Fruit fly (Drosophila melanogaster) whole organism, embryonic: ENCODE measurements around the gene PGAP2.
A peak's percentile ranks its signal among the peaks of the same experiment; 100 is the strongest.

Source experiments
- ATbp ChIP-seq: fragments of 200-800 bp; sonication (Bioruptor generic); optimal IDR thresholded peaks from 2 replicates; lab custom pipeline; 2017; ENCODE audit warnings: missing biosample characterization, mild to moderate bottlenecking, missing genetic modification characterization, missing genetic modification reagents
- CG10431 ChIP-seq: fragments of 200-800 bp; sonication (Bioruptor generic); optimal IDR thresholded peaks from 3 replicates; lab custom pipeline; 2018; ENCODE audit warnings: missing biosample characterization, mild to moderate bottlenecking, missing genetic modification characterization
- CG11398 ChIP-seq: fragments of 200-800 bp; sonication (Bioruptor generic); optimal IDR thresholded peaks from 2 replicates; lab custom pipeline; 2016; ENCODE audit warnings: missing biosample characterization, missing genetic modification characterization
- CG12155 ChIP-seq: fragments of 200-800 bp; sonication (Bioruptor generic); optimal IDR thresholded peaks from 3 replicates; lab custom pipeline; 2016; ENCODE audit warnings: missing biosample characterization, missing genetic modification characterization
- CG13296 ChIP-seq: fragments of 200-800 bp; sonication (Bioruptor generic); optimal IDR thresholded peaks from 3 replicates; lab custom pipeline; 2018; ENCODE audit warnings: missing biosample characterization, mild to moderate bottlenecking, missing genetic modification characterization
- CG16815 ChIP-seq: fragments of 200-800 bp; sonication (Bioruptor generic); optimal IDR thresholded peaks from 3 replicates; lab custom pipeline; 2017; ENCODE audit warnings: missing biosample characterization, mild to moderate bottlenecking, missing genetic modification characterization
- CG16863 ChIP-seq: fragments of 200-800 bp; sonication (Bioruptor generic); optimal IDR thresholded peaks from 3 replicates; lab custom pipeline; 2016; ENCODE audit warnings: missing biosample characterization, missing genetic modification characterization
- CG17186 ChIP-seq: fragments of 200-800 bp; sonication (Bioruptor generic); optimal IDR thresholded peaks from 3 replicates; lab custom pipeline; 2017; ENCODE audit warnings: missing biosample characterization, missing genetic modification reagents, missing genetic modification characterization
- CG17328 ChIP-seq: fragments of 200-800 bp; sonication (Bioruptor generic); IDR thresholded peaks from 2 replicates; pipeline ENCODE4 v1.3.6; 2022; ENCODE audit warnings: missing biosample characterization, missing genetic modification characterization
- CG17568 ChIP-seq: fragments of 200-800 bp; sonication (Bioruptor generic); optimal IDR thresholded peaks from 2 replicates; lab custom pipeline; 2018; ENCODE audit warnings: missing biosample characterization, mild to moderate bottlenecking, missing genetic modification characterization, moderate library complexity
- CG17829 ChIP-seq: fragments of 200-800 bp; optimal IDR thresholded peaks from 2 replicates; lab custom pipeline; 2019; ENCODE audit warnings: missing biosample characterization, mild to moderate bottlenecking, missing genetic modification characterization, moderate library complexity
- CG18619 ChIP-seq: fragments of 200-800 bp; sonication (Bioruptor generic); optimal IDR thresholded peaks from 3 replicates; lab custom pipeline; 2017; ENCODE audit warnings: missing biosample characterization, mild to moderate bottlenecking, missing genetic modification characterization
- CG2120 ChIP-seq: fragments of 200-800 bp; sonication (Bioruptor generic); optimal IDR thresholded peaks from 3 replicates; lab custom pipeline; 2016; ENCODE audit warnings: missing biosample characterization, missing genetic modification characterization
- CG30431 ChIP-seq: fragments of 200-800 bp; sonication (Bioruptor generic); optimal IDR thresholded peaks from 2 replicates; lab custom pipeline; 2017; ENCODE audit warnings: missing biosample characterization, missing genetic modification characterization
- CG31224 ChIP-seq: fragments of 200-800 bp; sonication (Bioruptor generic); IDR thresholded peaks from 2 replicates; pipeline ENCODE4 v1.3.6; 2022; ENCODE audit warnings: missing biosample characterization, missing genetic modification characterization
- CG31365 ChIP-seq: fragments of 200-800 bp; sonication (Bioruptor generic); optimal IDR thresholded peaks from 2 replicates; lab custom pipeline; 2018; ENCODE audit warnings: missing biosample characterization, mild to moderate bottlenecking, missing genetic modification characterization
- CG43689 ChIP-seq: fragments of 200-800 bp; sonication (Bioruptor generic); IDR thresholded peaks from 2 replicates; pipeline ENCODE4 v1.3.6; 2022; ENCODE audit warnings: missing biosample characterization, missing genetic modification characterization
- CG4730 ChIP-seq: fragments of 200-800 bp; sonication (Bioruptor generic); IDR thresholded peaks from 2 replicates; pipeline ENCODE4 v1.3.6; 2022; ENCODE audit warnings: missing biosample characterization, missing genetic modification characterization
- CG4854 ChIP-seq: fragments of 200-800 bp; sonication (Bioruptor generic); optimal IDR thresholded peaks from 2 replicates; lab custom pipeline; 2016; ENCODE audit warnings: missing biosample characterization, missing genetic modification characterization, inconsistent platforms
- CG8944 ChIP-seq: fragments of 200-800 bp; sonication (Bioruptor generic); optimal IDR thresholded peaks from 3 replicates; lab custom pipeline; 2016; ENCODE audit warnings: missing biosample characterization, missing genetic modification characterization
- CG9817 ChIP-seq: fragments of 200-800 bp; sonication (Bioruptor generic); optimal IDR thresholded peaks from 2 replicates; lab custom pipeline; 2018; ENCODE audit warnings: missing biosample characterization, mild to moderate bottlenecking, missing genetic modification characterization, moderate library complexity
- CHES-1-like ChIP-seq: fragments of 200-800 bp; sonication (Bioruptor generic); optimal IDR thresholded peaks from 2 replicates; lab custom pipeline; 2016; ENCODE audit warnings: missing biosample characterization, missing genetic modification characterization
- Dll ChIP-seq: fragments of 200-800 bp; sonication (Bioruptor generic); IDR thresholded peaks from 4 replicates; pipeline ENCODE4 v1.3.6; 2022; ENCODE audit warnings: missing biosample characterization, missing genetic modification characterization; ENCODE audit not compliant: partially characterized antibody
- ERR ChIP-seq: fragments of 200-800 bp; sonication (Bioruptor generic); optimal IDR thresholded peaks from 2 replicates; lab custom pipeline; 2016; ENCODE audit warnings: missing biosample characterization, missing genetic modification characterization
- Eip74EF ChIP-seq, 2 experiments: fragments of 200-800 bp in 1 of 2; fragments of >200 bp in 1 of 2; sonication (Bioruptor generic) in 1 of 2; optimal IDR thresholded peaks; 2 replicates each; lab custom pipeline; 2017 to 2019; ENCODE audit warnings: missing biosample characterization in 2 of 2, missing genetic modification characterization in 2 of 2, mild to moderate bottlenecking in 1 of 2, moderate library complexity in 1 of 2
- Ets97D ChIP-seq: fragments of 200-800 bp; sonication (Bioruptor generic); optimal IDR thresholded peaks from 3 replicates; lab custom pipeline; 2016; ENCODE audit warnings: missing biosample characterization, missing genetic modification characterization
- H2.0 ChIP-seq: fragments of 200-800 bp; sonication (Bioruptor generic); IDR thresholded peaks from 2 replicates; pipeline ENCODE4 v1.3.6; 2022; ENCODE audit warnings: missing biosample characterization, missing genetic modification characterization
- HHEX ChIP-seq: fragments of 200-800 bp; sonication (Bioruptor generic); optimal IDR thresholded peaks from 3 replicates; lab custom pipeline; 2017; ENCODE audit warnings: missing biosample characterization, mild to moderate bottlenecking, missing genetic modification characterization, missing genetic modification reagents
- PHDP ChIP-seq: fragments of 200-800 bp; sonication (Bioruptor generic); optimal IDR thresholded peaks from 3 replicates; lab custom pipeline; 2018; ENCODE audit warnings: missing biosample characterization, mild to moderate bottlenecking, missing genetic modification characterization, moderate library complexity
- Taf1 ChIP-seq: fragments of 200-800 bp; sonication (Bioruptor generic); IDR thresholded peaks from 2 replicates; pipeline ENCODE4 v1.3.6; 2022; ENCODE audit warnings: missing biosample characterization, missing genetic modification characterization
- Xrp1 ChIP-seq: fragments of 200-800 bp; sonication (Bioruptor generic); IDR thresholded peaks from 2 replicates; pipeline ENCODE4 v1.3.6; 2022; ENCODE audit warnings: missing biosample characterization, missing genetic modification characterization
- aop ChIP-seq: fragments of 200-800 bp; sonication (Bioruptor generic); IDR thresholded peaks from 2 replicates; pipeline ENCODE4 v1.3.6; 2022; ENCODE audit warnings: missing biosample characterization, missing genetic modification characterization
- ap ChIP-seq: fragments of 200-800 bp; sonication (Bioruptor generic); IDR thresholded peaks from 2 replicates; pipeline ENCODE4 v1.3.6; 2022; ENCODE audit warnings: missing biosample characterization, missing genetic modification characterization
- cad ChIP-seq: fragments of >200 bp; optimal IDR thresholded peaks from 2 replicates; lab custom pipeline; 2017; ENCODE audit warnings: missing biosample characterization, missing genetic modification characterization
- ci ChIP-seq: fragments of 200-800 bp; sonication (Bioruptor generic); IDR thresholded peaks from 3 replicates; pipeline ENCODE4 v1.3.6; 2022; ENCODE audit warnings: missing biosample characterization, missing genetic modification characterization
- esg ChIP-seq: fragments of 200-800 bp; sonication (Bioruptor generic); conservative IDR thresholded peaks from 2 replicates; pipeline ENCODE4 v1.3.6; 2022; ENCODE audit warnings: missing biosample characterization, missing genetic modification characterization
- gro ChIP-seq: fragments of 200-800 bp; sonication (Bioruptor generic); optimal IDR thresholded peaks from 2 replicates; lab custom pipeline; 2016; ENCODE audit warnings: missing biosample characterization, missing genetic modification characterization
- h ChIP-seq: fragments of >200 bp; optimal IDR thresholded peaks from 2 replicates; lab custom pipeline; 2017
- inv ChIP-seq: fragments of 200-800 bp; sonication (Bioruptor generic); IDR thresholded peaks from 2 replicates; pipeline ENCODE4 v1.3.6; 2022; ENCODE audit warnings: missing biosample characterization, missing genetic modification characterization; ENCODE audit not compliant: partially characterized antibody
- odd ChIP-seq: fragments of 200-800 bp; sonication (Bioruptor generic); optimal IDR thresholded peaks from 2 replicates; lab custom pipeline; 2017; ENCODE audit warnings: missing biosample characterization, mild to moderate bottlenecking, missing genetic modification characterization
- p53 ChIP-seq: fragments of 200-800 bp; sonication (Bioruptor generic); optimal IDR thresholded peaks from 2 replicates; lab custom pipeline; 2016; ENCODE audit warnings: missing biosample characterization, missing genetic modification characterization
- ranshi ChIP-seq: fragments of 200-800 bp; sonication (Bioruptor generic); IDR thresholded peaks from 2 replicates; pipeline ENCODE4 v1.3.6; 2022; ENCODE audit warnings: missing biosample characterization, missing genetic modification characterization
- schlank ChIP-seq: fragments of 200-800 bp; sonication (Bioruptor generic); optimal IDR thresholded peaks from 2 replicates; lab custom pipeline; 2018; ENCODE audit warnings: missing biosample characterization, mild to moderate bottlenecking, missing genetic modification characterization
- sens ChIP-seq: fragments of 200-800 bp; sonication (Bioruptor generic); peaks from one replicate; lab custom pipeline; 2016; ENCODE audit warnings: missing biosample characterization, missing genetic modification characterization
- ttk ChIP-seq: fragments of 200-800 bp; sonication (Bioruptor generic); IDR thresholded peaks from 2 replicates; pipeline ENCODE4 v2.1.2; 2022; ENCODE audit warnings: missing biosample characterization, missing genetic modification characterization
- tup ChIP-seq: fragments of 200-800 bp; sonication (Bioruptor generic); optimal IDR thresholded peaks from 2 replicates; lab custom pipeline; 2016; ENCODE audit warnings: missing biosample characterization, mild to moderate bottlenecking, missing genetic modification characterization, moderate library complexity
- twi ChIP-seq: fragments of 200-800 bp; optimal IDR thresholded peaks from 2 replicates; lab custom pipeline; 2019; ENCODE audit warnings: missing biosample characterization, mild to moderate bottlenecking, missing genetic modification characterization, moderate library complexity
- usp ChIP-seq: fragments of >200 bp; optimal IDR thresholded peaks from 2 replicates; lab custom pipeline; 2017; ENCODE audit warnings: missing biosample characterization, missing genetic modification characterization
- yki ChIP-seq: fragments of >200 bp; optimal IDR thresholded peaks from 3 replicates; lab custom pipeline; 2018

The PGAP2 gene

DNA sequence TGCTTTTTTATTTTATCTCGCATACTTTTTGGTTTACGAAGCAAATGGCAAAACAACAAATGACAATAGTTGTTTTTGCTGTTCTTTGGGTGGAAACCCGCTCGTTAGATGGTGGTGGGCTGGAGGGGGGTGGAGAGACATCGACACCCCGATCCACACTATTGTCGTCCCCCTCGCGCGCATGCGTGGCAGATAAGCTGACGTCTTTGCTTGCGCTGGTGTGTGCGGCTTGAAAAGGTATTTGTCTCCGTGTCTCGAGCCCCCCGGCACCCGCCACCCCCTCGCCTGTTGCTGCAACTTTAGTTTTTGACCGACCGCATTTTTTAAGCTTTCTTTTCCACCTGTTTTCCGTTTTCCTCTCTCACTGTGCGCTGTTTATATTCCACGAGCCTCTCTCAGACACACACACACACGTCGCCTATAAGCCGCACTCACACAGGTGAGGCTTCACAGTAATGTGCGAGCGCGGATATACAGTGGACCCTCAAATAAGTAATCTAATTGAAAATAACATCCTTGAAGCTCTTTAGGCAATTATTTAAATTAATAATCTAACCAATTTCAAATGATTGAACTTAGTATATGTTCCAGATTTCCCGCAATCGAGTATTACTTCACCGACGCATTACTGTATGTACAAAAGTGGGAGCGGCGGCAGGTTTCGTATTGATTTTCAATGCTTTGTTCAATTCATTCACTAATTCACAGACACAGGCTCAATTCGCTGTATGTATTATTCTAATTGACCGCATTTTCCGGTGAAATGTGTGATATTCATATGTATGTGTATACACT is 47.8 kb upstream of the PGAP2 start (continued):
- peak; percentile 93 for TF ChIP-seq CG13296 (GFP tag; lab: Kevin White, UChicago)
- no peak for TF ChIP-seq cad (GFP tag; lab: Kevin White, UChicago)
- TF ChIP-seq H2.0 (GFP tag; lab: Robert Waterston, UW): peak; percentile 95
- TF ChIP-seq sens (GFP tag; lab: Kevin White, UChicago): peak; percentile 99
- TF ChIP-seq CG2120 (GFP tag; lab: Kevin White, UChicago): peak; percentile 96
- no peak for TF ChIP-seq yki
- peak; percentile 85 for TF ChIP-seq tup (GFP tag; lab: Kevin White, UChicago)
- peak; percentile 92 for TF ChIP-seq esg (GFP tag; lab: Robert Waterston, UW)
- peak; percentile 95 for TF ChIP-seq Xrp1 (GFP tag; lab: Robert Waterston, UW)
- peak; percentile 88 for TF ChIP-seq CG43689 (GFP tag; lab: Robert Waterston, UW)

DNA sequence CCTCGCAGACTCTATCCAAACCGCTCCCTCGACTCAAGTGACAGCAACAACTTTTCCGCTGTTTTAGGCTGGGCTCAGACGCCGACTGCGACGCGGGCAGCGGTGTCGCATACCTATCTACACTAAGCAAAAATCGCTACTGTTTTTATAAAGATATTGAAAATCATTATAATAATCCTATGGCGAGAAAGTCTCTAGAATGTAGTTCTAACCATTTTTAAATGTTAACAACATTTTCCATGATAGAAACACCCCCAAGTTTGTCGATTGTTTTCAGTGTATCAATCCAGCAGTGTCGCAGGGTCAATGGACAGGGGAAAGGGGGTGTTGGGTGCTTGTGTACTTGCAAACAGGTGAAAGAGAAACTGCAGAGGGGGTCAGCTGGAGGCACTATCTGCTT is 46.5 kb upstream of the PGAP2 start:
- TF ChIP-seq Dll (GFP tag; lab: Robert Waterston, UW) (no peak), p53 (GFP tag; lab: Kevin White, UChicago) (peak; percentile 68), ttk (peak; percentile 97), CG11398 (GFP tag; lab: Kevin White, UChicago) (peak; percentile 84), twi (tag; lab: Kevin White, UChicago) (peak; percentile 88), gro (GFP tag; lab: Kevin White, UChicago) (peak; percentile 96), CG12155 (GFP tag; lab: Kevin White, UChicago) (peak; percentile 95), odd (GFP tag; lab: Kevin White, UChicago) (peak; percentile 93), ap (GFP tag; lab: Robert Waterston, UW) (peak; percentile 95), CG16863 (peak; percentile 96), Taf1 (GFP tag; lab: Robert Waterston, UW) (peak; percentile 84), esg (GFP tag; lab: Robert Waterston, UW) (peak; percentile 95), h (lab: Kevin White, UChicago) (no peak), CG17186 (GFP tag; lab: Kevin White, UChicago) (peak; percentile 89), aop (GFP tag; lab: Robert Waterston, UW) (peak; percentile 92), CG17568 (GFP tag; lab: Kevin White, UChicago) (peak; percentile 95), inv (GFP tag; lab: Robert Waterston, UW) (no peak), Eip74EF (GFP tag; optimal IDR thresholded peaks at IDR 0.05; lab: Kevin White, UChicago) (peak in 1 of 2 experiments; percentile 94), ERR (GFP tag; lab: Kevin White, UChicago) (peak; percentile 94), HHEX (GFP tag; lab: Kevin White, UChicago) (peak; percentile 95), usp (GFP tag; lab: Kevin White, UChicago) (no peak), CG18619 (peak; percentile 96), schlank (tag; lab: Kevin White, UChicago) (peak; percentile 92), CG17328 (GFP tag; lab: Robert Waterston, UW) (peak; percentile 97), CG30431 (GFP tag; lab: Kevin White, UChicago) (peak; percentile 94), CG4730 (GFP tag; lab: Robert Waterston, UW) (peak; percentile 91), CHES-1-like (GFP tag; lab: Kevin White, UChicago) (peak; percentile 92), CG9817 (peak; percentile 97), CG16815 (peak; percentile 93), Ets97D (peak; percentile 88), ATbp (GFP tag; lab: Kevin White, UChicago) (peak; percentile 97), CG17829 (tag; lab: Kevin White, UChicago) (peak; percentile 97), CG4854 (peak; percentile 95), CG8944 (GFP tag; lab: Kevin White, UChicago) (peak; percentile 94), CG31224 (GFP tag; lab: Robert Waterston, UW) (peak; percentile 90), CG10431 (GFP tag; lab: Kevin White, UChicago) (peak; percentile 68), CG31365 (peak; percentile 81), ci (GFP tag; lab: Robert Waterston, UW) (peak; percentile 98), ranshi (peak; percentile 97), PHDP (tag; lab: Kevin White, UChicago) (peak; percentile 95)
